Fruit fly (Drosophila melanogaster): ENCODE data around the gene ifc.

The ifc gene

dm6 chr2L:5997609-5998229 is 11.6 kb downstream of the ifc start (continued):
- TF ChIP-seq CG8290 (GFP tag; optimal IDR thresholded peaks at IDR 0.05) (peak; percentile 37), CG8290 (tag; optimal IDR thresholded peaks at IDR 0.05) (peak in 1 of 2 experiments; percentile 37), nerfin-1 (tag; optimal IDR thresholded peaks at IDR 0.05) (peak; percentile 72), Xrp1 (GFP tag; IDR thresholded peaks at IDR 0.05) (no peak), CG6175 (GFP tag; IDR thresholded peaks at IDR 0.05) (0 out of 3 replicates have a peak, but pooled peaks have one; percentile 37), grau (tag; optimal IDR thresholded peaks at IDR 0.05) (peak; percentile 34), vfl (GFP tag; optimal IDR thresholded peaks at IDR 0.05) (no peak), CG12071 (GFP tag; optimal IDR thresholded peaks at IDR 0.05) (peak; percentile 68), pita (GFP tag; optimal IDR thresholded peaks at IDR 0.05) (no peak), CG33213 (GFP tag; optimal IDR thresholded peaks at IDR 0.05) (no peak), CG10366 (GFP tag; IDR thresholded peaks at IDR 0.05) (no peak), tup (GFP tag; optimal IDR thresholded peaks at IDR 0.05) (no peak), Bteb2 (GFP tag; optimal IDR thresholded peaks at IDR 0.05) (no peak), Awh (GFP tag; IDR thresholded peaks at IDR 0.05) (peak; percentile 51; the same call in 1 of the 2 replicates), pan (optimal IDR thresholded peaks at IDR 0.05) (no peak), pan (GFP tag; optimal IDR thresholded peaks at IDR 0.05 in 1 of 2, IDR thresholded peaks at IDR 0.05 in 1 of 2) (peak in 1 of 2 experiments; percentile 39), CG4730 (GFP tag; IDR thresholded peaks at IDR 0.05) (no peak), CG16779 (GFP tag; IDR thresholded peaks at IDR 0.05) (no peak), Sox102F (GFP tag; optimal IDR thresholded peaks at IDR 0.05) (no peak), Opbp (GFP tag; IDR thresholded peaks at IDR 0.05; ENCODE audit: partially characterized antibody) (no peak), CG30431 (GFP tag; optimal IDR thresholded peaks at IDR 0.05) (no peak), H15 (GFP tag; IDR thresholded peaks at IDR 0.05) (no peak), chm (GFP tag; IDR thresholded peaks at IDR 0.05) (peak; percentile 49; the same call in 1 of the 2 replicates), D (optimal IDR thresholded peaks at IDR 0.05) (no peak), D (GFP tag; optimal IDR thresholded peaks at IDR 0.05) (peak; percentile 52), psq (GFP tag; optimal IDR thresholded peaks at IDR 0.05) (no peak), CG11085 (GFP tag; IDR thresholded peaks at IDR 0.05) (no peak), en (GFP tag; optimal IDR thresholded peaks at IDR 0.05) (peak; percentile 13), Sry-β (GFP tag; optimal IDR thresholded peaks at IDR 0.05) (peak; percentile 45), bbx (GFP tag; IDR thresholded peaks at IDR 0.05; ENCODE audit: partially characterized antibody) (no peak), Ets97D (GFP tag; optimal IDR thresholded peaks at IDR 0.05) (peak; percentile 97), CG7963 (GFP tag; IDR thresholded peaks at IDR 0.05; ENCODE audit: partially characterized antibody) (no peak), Vsx1 (GFP tag; optimal IDR thresholded peaks at IDR 0.05) (peak; percentile 18), gsb (GFP tag; IDR thresholded peaks at IDR 0.05) (peak; percentile 34; the same call in 1 of the 2 replicates), bab2 (GFP tag; optimal IDR thresholded peaks at IDR 0.05) (no peak), CG9876 (GFP tag; optimal IDR thresholded peaks at IDR 0.05) (no peak), Meics (GFP tag; optimal IDR thresholded peaks at IDR 0.05) (peak; percentile 63), CG14014 (GFP tag; IDR thresholded peaks at IDR 0.05) (no peak), ERR (GFP tag; optimal IDR thresholded peaks at IDR 0.05) (no peak), Abd-B (GFP tag; optimal IDR thresholded peaks at IDR 0.05) (no peak), Sin3A (optimal IDR thresholded peaks at IDR 0.05) (no peak), bowl (GFP tag; IDR thresholded peaks at IDR 0.05) (no peak), lov (optimal IDR thresholded peaks at IDR 0.05) (no peak), lov (GFP tag; IDR thresholded peaks at IDR 0.05) (no peak), aop (GFP tag; IDR thresholded peaks at IDR 0.05) (0 out of 2 replicates have a peak, but pooled peaks have one; percentile 3), Rx (GFP tag; IDR thresholded peaks at IDR 0.05) (no peak), CG10321 (GFP tag; IDR thresholded peaks at IDR 0.05) (no peak), cas (GFP tag; IDR thresholded peaks at IDR 0.05) (no peak), CG34224 (GFP tag; IDR thresholded peaks at IDR 0.05; ENCODE audit: partially characterized antibody) (no peak), wek (GFP tag; optimal IDR thresholded peaks at IDR 0.05) (peak; percentile 82), CG31224 (GFP tag; IDR thresholded peaks at IDR 0.05) (no peak), Antp (GFP tag; optimal IDR thresholded peaks at IDR 0.05) (no peak)

All from whole organism, embryonic.